Worm (Caenorhabditis elegans) whole organism, L4 larva: ENCODE results near the gene W07A12.8.

Experiments
- nhr-76 ChIP-seq: fragments of 150-350 bp; optimal IDR thresholded peaks from 2 replicates; lab custom pipeline; 2014; ENCODE audit warnings: missing biosample characterization, missing genetic modification characterization
- nhr-77 ChIP-seq: fragments of 150-350 bp; optimal IDR thresholded peaks from 2 replicates; lab custom pipeline; 2014; ENCODE audit warnings: missing biosample characterization, missing genetic modification characterization
- ztf-11 ChIP-seq: fragments of 150-350 bp; optimal IDR thresholded peaks from 2 replicates; lab custom pipeline; 2014; ENCODE audit warnings: missing biosample characterization, missing genetic modification characterization

DNA sequence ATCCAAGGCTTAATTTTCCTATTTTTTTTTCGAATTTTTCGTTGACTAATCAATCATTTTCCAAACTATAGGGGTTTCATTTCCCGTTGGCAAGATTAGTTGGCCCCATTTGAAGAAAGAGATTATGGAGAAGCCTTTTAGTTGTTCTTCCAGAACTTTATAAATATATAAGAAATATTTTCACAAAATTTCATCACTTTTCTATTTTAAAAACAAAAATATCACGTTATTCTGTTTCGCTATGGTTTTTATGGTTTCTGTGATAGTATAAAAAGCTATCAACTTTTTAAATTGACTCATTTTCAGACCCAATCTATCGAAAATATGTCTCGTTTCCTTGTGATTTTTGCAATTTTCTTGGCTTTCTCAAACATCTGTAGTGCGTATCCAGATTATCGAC lies 29.7 kb downstream of the W07A12.8 start, which contains the start of gene nlp-78:
- TF ChIP-seq nhr-77 (tag; lab: Kevin White, UChicago) (no peak), ztf-11 (no peak), nhr-76 (no peak)
